3 worm cellular contexts compared by ENCODE assay signal in the genomic region with DNA sequence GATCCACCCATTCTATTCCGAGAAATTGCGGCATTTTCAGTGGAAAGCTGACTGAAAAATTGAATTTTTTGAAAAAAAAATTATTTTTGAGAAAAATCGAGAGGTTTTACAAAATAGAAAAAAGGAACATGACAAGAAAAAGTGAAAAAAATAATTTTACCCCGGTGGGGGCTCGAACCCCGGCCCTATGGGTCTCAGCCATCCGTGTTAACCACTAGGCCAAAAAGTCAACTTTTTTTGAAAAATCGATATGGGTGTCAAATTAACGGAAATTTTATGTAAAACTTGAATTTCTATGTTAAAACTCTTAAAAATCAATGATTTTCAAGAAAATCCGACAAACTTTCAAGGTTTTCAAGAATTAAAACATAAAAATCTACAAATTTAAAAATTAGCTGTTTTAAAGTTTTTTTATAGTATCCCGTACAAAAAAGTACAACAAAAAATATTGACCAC.
TF ChIP-seq lines count a peak whose summit lies in the region.

A gene (minus strand): TSS at position 51 of the 456 bp plus-strand sequence.

TF ChIP-seq in whole organism, L4 larva, 104 proteins besides CTCF, POLR2A, EP300 and RAD21:
- TF ChIP-seq dpl-1 (GFP tag; optimal IDR thresholded peaks at IDR 0.05; lab: Kevin White, UChicago) (no peak), dmd-8 (GFP tag; IDR thresholded peaks at IDR 0.05; lab: Robert Waterston, UW) (no peak), aha-1 (tag; lab: Kevin White, UChicago) (peak; percentile 66), unc-130 (GFP tag; optimal IDR thresholded peaks at IDR 0.05; lab: Kevin White, UChicago) (no peak), Y105C5A.15 (GFP tag; IDR thresholded peaks at IDR 0.05; lab: Robert Waterston, UW) (no peak)

TF ChIP-seq in whole organism, early embryonic, 17 proteins besides CTCF, POLR2A, EP300 and RAD21:
- TF ChIP-seq pes-1 (GFP tag; IDR thresholded peaks at IDR 0.05; lab: Robert Waterston, UW) = 0 out of 2 replicates have a peak, but pooled peaks have one; percentile 18
- no peak for TF ChIP-seq ets-7 (tag; optimal IDR thresholded peaks at IDR 0.05; lab: Kevin White, UChicago)
- no peak for TF ChIP-seq aly-1 (tag; optimal IDR thresholded peaks at IDR 0.05; lab: Kevin White, UChicago)
- TF ChIP-seq ama-1 (optimal IDR thresholded peaks at IDR 0.05; lab: Kevin White, UChicago) = no peak
- TF ChIP-seq B0310.2 (tag; optimal IDR thresholded peaks at IDR 0.05; lab: Kevin White, UChicago) = no peak
- no peak for TF ChIP-seq ceh-36 (tag; optimal IDR thresholded peaks at IDR 0.05; lab: Kevin White, UChicago)

TF ChIP-seq in whole organism, young adult, 124 proteins besides CTCF, POLR2A, EP300 and RAD21:
- no peak for TF ChIP-seq tlf-1 (GFP tag; optimal IDR thresholded peaks at IDR 0.05; lab: Kevin White, UChicago)
- no peak for TF ChIP-seq snpc-1.3 (tag; optimal IDR thresholded peaks at IDR 0.05; lab: Kevin White, UChicago; ENCODE audit: insufficient read depth)
- TF ChIP-seq pbrm-1 (GFP tag; IDR thresholded peaks at IDR 0.05; lab: Robert Waterston, UW) = 0 out of 2 replicates have a peak, but pooled peaks have one; percentile 34
- no peak for TF ChIP-seq F39B2.1 (GFP tag; IDR thresholded peaks at IDR 0.05; lab: Robert Waterston, UW)
- TF ChIP-seq B0261.1 (tag; optimal IDR thresholded peaks at IDR 0.05; lab: Kevin White, UChicago) = peak; percentile 16
- peak; percentile 62 for TF ChIP-seq tbp1 (GFP tag; optimal IDR thresholded peaks at IDR 0.05; lab: Kevin White, UChicago)
- no peak for TF ChIP-seq unc-130 (GFP tag; optimal IDR thresholded peaks at IDR 0.05; lab: Kevin White, UChicago)
- no peak for TF ChIP-seq zim-3 (tag; optimal IDR thresholded peaks at IDR 0.05; lab: Kevin White, UChicago)
- no peak for TF ChIP-seq F37B4.10 (GFP tag; IDR thresholded peaks at IDR 0.05; lab: Robert Waterston, UW)
- TF ChIP-seq rpc-1 (optimal IDR thresholded peaks at IDR 0.05; lab: Kevin White, UChicago) = no peak
- peak; percentile 54 for TF ChIP-seq rpc-1 (tag; optimal IDR thresholded peaks at IDR 0.05; lab: Kevin White, UChicago)
- no peak for TF ChIP-seq sptf-2 (GFP tag; optimal IDR thresholded peaks at IDR 0.05; lab: Kevin White, UChicago)
- TF ChIP-seq zfh-2 (GFP tag; conservative IDR thresholded peaks at IDR 0.05; lab: Robert Waterston, UW) = no peak
- TF ChIP-seq B0035.1 (tag; optimal IDR thresholded peaks at IDR 0.05; lab: Kevin White, UChicago) = no peak
